Worm (Caenorhabditis elegans) whole organism, young adult: ENCODE data around the gene T23F11.6.

Experiments used
- B0019.2 ChIP-seq: fragments of 200-800 bp; sonication (Bioruptor generic); conservative IDR thresholded peaks from 2 replicates; pipeline ENCODE4 v1.3.6; 2022; ENCODE audit warnings: missing genetic modification reagents, missing genetic modification characterization, missing compliant biosample characterization
- B0035.1 ChIP-seq: sonication (generic microtip); optimal IDR thresholded peaks from 2 replicates; lab custom pipeline; 2016; ENCODE audit warnings: missing genetic modification characterization, mild to moderate bottlenecking, missing compliant biosample characterization, missing genotype, missing genetic modification reagents
- F22D6.2 ChIP-seq: sonication (generic microtip); optimal IDR thresholded peaks from 2 replicates; lab custom pipeline; 2016; ENCODE audit warnings: mild to moderate bottlenecking, missing genetic modification characterization, missing compliant biosample characterization
- F52B5.7 ChIP-seq: sonication (generic microtip); optimal IDR thresholded peaks from 2 replicates; lab custom pipeline; 2016; ENCODE audit warnings: mild to moderate bottlenecking, missing genetic modification characterization, missing compliant biosample characterization
- ama-1 ChIP-seq, 3 experiments: fragments of 150-350 bp in 1 of 3; sonication (generic microtip) in 2 of 3; optimal IDR thresholded peaks; 2 replicates each; lab custom pipeline; 2014 to 2018; ENCODE audit warnings: missing biosample characterization in 2 of 3, missing genetic modification characterization in 2 of 3, missing genetic modification reagents in 2 of 3
- athp-1 ChIP-seq: sonication (generic microtip); optimal IDR thresholded peaks from 2 replicates; lab custom pipeline; 2017; ENCODE audit warnings: mild to moderate bottlenecking, missing genetic modification characterization, missing compliant biosample characterization
- attf-3 ChIP-seq: fragments of 200-800 bp; sonication (Bioruptor generic); conservative IDR thresholded peaks from 2 replicates; pipeline ENCODE4 v1.3.6; 2022; ENCODE audit warnings: missing genetic modification reagents, missing genetic modification characterization, missing compliant biosample characterization
- attf-5 ChIP-seq: fragments of 200-800 bp; sonication (Bioruptor generic); optimal IDR thresholded peaks from 2 replicates; lab custom pipeline; 2018; ENCODE audit warnings: mild to moderate bottlenecking, missing genetic modification characterization, missing compliant biosample characterization
- ccch-3 ChIP-seq: fragments of 200-800 bp; sonication (Bioruptor generic); optimal IDR thresholded peaks from 2 replicates; lab custom pipeline; 2018; ENCODE audit warnings: mild to moderate bottlenecking, missing genetic modification characterization, missing compliant biosample characterization
- cebp-1 ChIP-seq, 2 experiments: fragments of 200-800 bp in 1 of 2; sonication (Bioruptor generic) in 1 of 2; sonication (generic microtip) in 1 of 2; IDR thresholded peaks in 1 of 2; optimal IDR thresholded peaks in 1 of 2; 2 replicates each; pipeline versions ENCODE4 v1.3.6 to Lab custom; 2017 to 2022; ENCODE audit warnings: missing compliant biosample characterization in 2 of 2, missing genetic modification characterization in 2 of 2, mild to moderate bottlenecking in 1 of 2, missing genetic modification reagents in 1 of 2, moderate library complexity in 1 of 2
- ceh-27 ChIP-seq: fragments of 200-800 bp; sonication (Bioruptor generic); optimal IDR thresholded peaks from 2 replicates; lab custom pipeline; 2018; ENCODE audit warnings: mild to moderate bottlenecking, missing genetic modification characterization, moderate library complexity, missing compliant biosample characterization
- ceh-40 ChIP-seq: fragments of 200-800 bp; sonication (Bioruptor generic); IDR thresholded peaks from 2 replicates; pipeline ENCODE4 v1.3.6; 2022; ENCODE audit warnings: missing genetic modification characterization, missing compliant biosample characterization
- dpl-1 ChIP-seq: fragments of 150-350 bp; optimal IDR thresholded peaks from 2 replicates; lab custom pipeline; 2014; ENCODE audit warnings: missing biosample characterization, missing genetic modification reagents, missing genetic modification characterization
- egl-44 ChIP-seq: fragments of 200-800 bp; sonication (Bioruptor generic); IDR thresholded peaks from 2 replicates; pipeline ENCODE4 v1.3.6; 2022; ENCODE audit warnings: missing genetic modification reagents, missing genetic modification characterization, missing compliant biosample characterization
- egrh-3 ChIP-seq: fragments of 200-800 bp; sonication (Bioruptor generic); IDR thresholded peaks from 2 replicates; pipeline ENCODE4 v1.3.6; 2022; ENCODE audit warnings: missing genetic modification reagents, missing genetic modification characterization, missing compliant biosample characterization
- ets-4 ChIP-seq: fragments of 200-800 bp; sonication (Bioruptor generic); optimal IDR thresholded peaks from 2 replicates; lab custom pipeline; 2018; ENCODE audit warnings: mild to moderate bottlenecking, missing genetic modification characterization, missing compliant biosample characterization
- hmg-1.2 ChIP-seq: fragments of 200-800 bp; sonication (Bioruptor generic); IDR thresholded peaks from 2 replicates; pipeline ENCODE4 v1.3.6; 2022; ENCODE audit warnings: missing genetic modification reagents, missing genetic modification characterization, missing compliant biosample characterization
- lin-35 ChIP-seq, 3 experiments: fragments of 150-350 bp in 2 of 3; sonication (generic microtip) in 1 of 3; optimal IDR thresholded peaks; 2 replicates each; lab custom pipeline; 2014 to 2018; ENCODE audit warnings: missing biosample characterization in 3 of 3, missing genetic modification characterization in 3 of 3, missing genetic modification reagents in 3 of 3
- lir-1 ChIP-seq: fragments of 200-800 bp; sonication (Bioruptor generic); conservative IDR thresholded peaks from 2 replicates; pipeline ENCODE4 v1.3.6; 2022; ENCODE audit warnings: missing genetic modification reagents, missing genetic modification characterization, missing compliant biosample characterization
- lsy-27 ChIP-seq: sonication (generic microtip); optimal IDR thresholded peaks from 2 replicates; lab custom pipeline; 2017; ENCODE audit warnings: missing genetic modification characterization, mild to moderate bottlenecking, missing compliant biosample characterization, antibody characterized with exemption, missing genotype, borderline replicate concordance; ENCODE audit not compliant: insufficient read depth
- mel-28 ChIP-seq: sonication (generic microtip); optimal IDR thresholded peaks from 2 replicates; lab custom pipeline; 2016; ENCODE audit warnings: borderline replicate concordance, mild to moderate bottlenecking, missing genetic modification characterization, missing compliant biosample characterization
- nfya-2 ChIP-seq: fragments of 200-800 bp; sonication (Bioruptor generic); IDR thresholded peaks from 2 replicates; pipeline ENCODE4 v1.3.6; 2022; ENCODE audit warnings: missing genetic modification reagents, missing genetic modification characterization, missing compliant biosample characterization
- nhr-80 ChIP-seq: sonication (generic microtip); optimal IDR thresholded peaks from 2 replicates; lab custom pipeline; 2016; ENCODE audit warnings: missing genetic modification characterization, missing compliant biosample characterization
- sdz-38 ChIP-seq: sonication (generic microtip); optimal IDR thresholded peaks from 2 replicates; lab custom pipeline; 2016; ENCODE audit warnings: missing genotype, missing genetic modification characterization, missing compliant biosample characterization
- snpc-4 ChIP-seq, 5 experiments: fragments of 150-350 bp in 1 of 5; sonication (generic microtip) in 4 of 5; optimal IDR thresholded peaks; 2 replicates each; lab custom pipeline; 2014 to 2018; ENCODE audit warnings: missing genetic modification characterization in 5 of 5, missing biosample characterization in 3 of 5, antibody characterized with exemption in 2 of 5, mild to moderate bottlenecking in 2 of 5, missing compliant biosample characterization in 2 of 5, missing genotype in 2 of 5, moderate library complexity in 2 of 5, missing genetic modification reagents in 1 of 5
- sptf-2 ChIP-seq: fragments of 200-800 bp; sonication (Bioruptor generic); optimal IDR thresholded peaks from 2 replicates; lab custom pipeline; 2018; ENCODE audit warnings: mild to moderate bottlenecking, missing genetic modification characterization, missing compliant biosample characterization
- tbx-9 ChIP-seq: sonication (generic microtip); optimal IDR thresholded peaks from 2 replicates; lab custom pipeline; 2016; ENCODE audit warnings: borderline replicate concordance, missing genetic modification characterization, inconsistent platforms, missing compliant biosample characterization
- zim-3 ChIP-seq: sonication (generic microtip); optimal IDR thresholded peaks from 2 replicates; lab custom pipeline; 2017; ENCODE audit warnings: mild to moderate bottlenecking, missing genetic modification characterization, moderate library complexity, missing compliant biosample characterization

Gene T23F11.6

DNA sequence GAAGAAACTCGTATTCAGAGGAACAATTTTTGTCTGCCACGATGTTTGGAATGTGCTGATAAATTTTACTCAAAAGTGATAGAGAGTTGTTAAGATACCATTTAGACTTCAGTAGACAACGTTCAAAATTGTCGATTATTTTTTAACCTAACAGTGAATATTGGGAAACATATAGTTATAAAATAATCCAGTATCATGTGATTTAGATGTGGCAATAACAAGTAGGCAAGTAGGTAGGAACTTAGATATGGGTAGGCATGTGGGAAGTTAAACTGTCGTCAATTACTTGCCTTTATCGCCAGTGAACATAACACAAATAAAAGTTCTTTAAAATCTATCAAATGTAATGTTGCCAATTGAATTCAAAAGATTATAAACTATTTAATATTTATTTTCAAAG lies 23.8 kb upstream of the T23F11.6 start, which contains the start of gene T23F11.11:
Gene T23F11.11, minus strand, starts transcription at position 101 of the 400 bp plus-strand sequence.
- no peak for TF ChIP-seq cebp-1 (GFP tag; IDR thresholded peaks at IDR 0.05; lab: Robert Waterston, UW)
- TF ChIP-seq cebp-1 (tag; optimal IDR thresholded peaks at IDR 0.05; lab: Kevin White, UChicago) = no peak
- no peak for TF ChIP-seq egl-44 (GFP tag; lab: Robert Waterston, UW)
- no peak for TF ChIP-seq hmg-1.2 (GFP tag; lab: Robert Waterston, UW)
- no peak for TF ChIP-seq sdz-38 (tag; lab: Kevin White, UChicago)
- TF ChIP-seq B0035.1 = no peak
- TF ChIP-seq, all 124 proteins: peak for 0

DNA sequence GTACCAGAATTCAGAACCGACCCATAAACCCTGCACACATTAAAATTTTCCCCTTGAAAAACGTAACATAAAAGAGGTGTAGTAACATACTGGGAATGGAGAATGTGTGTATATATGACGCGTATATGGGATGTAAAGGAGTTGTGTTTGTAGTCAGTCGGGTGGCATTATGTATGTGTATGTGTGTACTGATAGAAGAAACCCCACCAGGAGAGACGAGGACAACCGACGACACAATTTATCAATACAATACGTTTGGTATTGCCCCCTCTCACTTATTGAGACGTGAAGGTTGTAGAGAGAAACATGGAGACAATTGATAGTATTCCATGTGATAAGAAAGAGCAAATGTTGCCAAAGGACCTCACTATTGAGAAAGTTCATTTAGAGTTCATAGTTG lies 20.4 kb upstream of the T23F11.6 start:
- TF ChIP-seq athp-1 (tag; lab: Kevin White, UChicago) = no peak
- no peak for TF ChIP-seq B0019.2
- TF ChIP-seq lsy-27 (tag; lab: Kevin White, UChicago) = no peak
- TF ChIP-seq nhr-80 (tag; lab: Kevin White, UChicago) = peak; percentile 23

DNA sequence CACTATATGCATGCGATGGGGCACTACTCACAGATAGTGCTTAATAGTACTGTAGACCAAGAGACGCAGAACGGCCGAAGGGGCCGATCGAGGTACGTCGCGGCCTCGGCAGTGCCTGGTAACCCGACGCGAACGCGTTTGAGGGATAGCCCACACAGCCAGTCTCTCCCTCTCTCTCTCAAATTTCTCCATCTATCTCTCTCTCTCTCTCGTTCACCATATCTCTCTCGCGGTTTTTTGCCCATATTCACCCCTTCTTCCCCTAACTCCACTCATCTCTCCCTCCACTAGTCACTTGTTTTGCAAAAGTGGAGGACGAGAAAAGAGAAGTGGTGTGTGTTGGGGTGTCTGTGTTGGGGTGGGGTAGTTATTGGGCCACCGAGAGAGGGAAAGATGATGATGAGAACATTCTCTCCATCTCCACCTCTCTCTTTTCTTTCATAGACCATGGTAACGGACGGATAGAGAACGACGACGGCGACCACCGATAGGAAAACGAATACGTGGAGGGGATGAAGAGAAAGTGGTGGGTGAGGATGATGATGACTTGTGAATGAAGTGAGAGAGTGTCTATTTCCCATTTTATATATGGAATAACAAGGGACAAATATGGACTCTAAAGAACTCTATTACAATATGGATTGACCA lies 19.2 kb upstream of the T23F11.6 start:
- TF ChIP-seq lir-1 (GFP tag; lab: Robert Waterston, UW) (peak; percentile 26; the same call in 1 of the 2 replicates), ceh-27 (GFP tag; lab: Kevin White, UChicago) (peak; percentile 86), ccch-3 (GFP tag; lab: Kevin White, UChicago) (no peak), hmg-1.2 (GFP tag; lab: Robert Waterston, UW) (peak; percentile 54; the same call in 1 of the 2 replicates), sptf-2 (GFP tag; lab: Kevin White, UChicago) (no peak), attf-5 (GFP tag; lab: Kevin White, UChicago) (peak; percentile 6)

DNA sequence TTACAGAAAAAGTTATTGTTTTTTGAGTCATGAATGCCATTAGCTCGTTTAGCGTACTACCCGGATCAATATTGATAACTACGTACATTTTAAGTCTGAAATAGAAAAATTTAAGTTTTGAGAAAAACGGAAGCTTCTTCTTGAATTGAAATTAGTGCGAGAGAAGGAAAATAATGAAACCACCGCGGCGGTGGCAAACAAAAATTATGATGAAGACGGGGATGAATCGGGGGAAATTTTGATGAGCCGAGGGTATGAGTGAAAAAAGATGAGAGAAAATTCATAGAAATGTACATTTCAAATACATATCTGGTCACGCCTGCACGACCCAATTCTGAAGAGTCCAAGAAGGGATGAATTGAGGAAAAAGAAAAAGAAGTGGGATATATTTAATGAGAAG lies 17.6 kb upstream of the T23F11.6 start, which contains the start of gene T23F11.4:
Gene T23F11.4, minus strand, starts transcription at position 101 of the 400 bp plus-strand sequence.
- TF ChIP-seq snpc-4 (GFP tag; optimal IDR thresholded peaks at IDR 0.05; lab: Kevin White, UChicago) (no peak), snpc-4 (tag; optimal IDR thresholded peaks at IDR 0.05; lab: Kevin White, UChicago) (no peak), mel-28 (tag; lab: Kevin White, UChicago) (no peak), egrh-3 (GFP tag; lab: Robert Waterston, UW) (no peak), tbx-9 (no peak), ccch-3 (GFP tag; lab: Kevin White, UChicago) (no peak), attf-3 (no peak), dpl-1 (GFP tag; lab: Kevin White, UChicago) (no peak), lin-35 (GFP tag; optimal IDR thresholded peaks at IDR 0.05; lab: Kevin White, UChicago) (no peak), nfya-2 (GFP tag; lab: Robert Waterston, UW) (no peak), ceh-40 (GFP tag; lab: Robert Waterston, UW) (no peak), ets-4 (GFP tag; lab: Kevin White, UChicago) (no peak), ama-1 (optimal IDR thresholded peaks at IDR 0.05; lab: Kevin White, UChicago) (no peak), ama-1 (GFP tag; optimal IDR thresholded peaks at IDR 0.05; lab: Kevin White, UChicago) (no peak), zim-3 (tag; lab: Kevin White, UChicago) (no peak), F52B5.7 (tag; lab: Kevin White, UChicago) (no peak), hmg-1.2 (GFP tag; lab: Robert Waterston, UW) (no peak), F22D6.2 (tag; lab: Kevin White, UChicago) (no peak), B0019.2 (no peak)

DNA sequence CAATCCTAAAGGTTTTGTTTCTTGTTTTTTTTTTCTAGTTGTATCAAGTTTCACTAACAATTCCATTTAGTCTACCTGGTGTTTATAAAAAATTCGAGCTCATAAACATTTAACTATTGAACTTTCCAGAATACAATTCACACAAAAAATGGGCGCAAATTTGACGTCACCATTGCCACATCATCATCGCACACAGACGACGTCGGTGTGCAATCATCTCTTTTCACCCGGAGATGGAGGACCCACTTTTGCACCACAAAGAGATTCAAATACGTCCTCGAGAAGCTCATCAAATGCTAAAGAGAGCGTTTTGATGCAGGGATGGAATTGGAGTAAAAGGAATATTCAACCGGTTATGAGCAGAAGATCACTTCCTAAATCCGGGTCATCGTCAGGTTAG lies 11.7 kb upstream of the T23F11.6 start:
- TF ChIP-seq snpc-4 (GFP tag; optimal IDR thresholded peaks at IDR 0.05; lab: Kevin White, UChicago) (no peak), snpc-4 (tag; optimal IDR thresholded peaks at IDR 0.05; lab: Kevin White, UChicago) (no peak), ceh-27 (GFP tag; lab: Kevin White, UChicago) (peak; percentile 72)
